Worm (Caenorhabditis elegans) whole organism, L4 larva: ENCODE results near the gene T03F7.7.

Experiments
- T26A8.4 ChIP-seq: fragments of 200-800 bp; sonication (Bioruptor generic); IDR thresholded peaks from 2 replicates; pipeline ENCODE4 v1.3.6; 2022; ENCODE audit warnings: missing genetic modification characterization, missing compliant biosample characterization
- ama-1 ChIP-seq: fragments of 150-350 bp; optimal IDR thresholded peaks from 2 replicates; lab custom pipeline; 2014; ENCODE audit warnings: inconsistent platforms, mixed read lengths
- daf-16 ChIP-seq, 3 experiments: sonication (generic microtip); optimal IDR thresholded peaks; 2 replicates each; lab custom pipeline; 2016 to 2017; ENCODE audit warnings: missing genetic modification characterization in 3 of 3, missing genetic modification reagents in 3 of 3, mild to moderate bottlenecking in 2 of 3, missing compliant biosample characterization in 2 of 3, missing biosample characterization in 1 of 3, moderate library complexity in 1 of 3
- daf-8 ChIP-seq: fragments of 200-800 bp; sonication (Bioruptor generic); IDR thresholded peaks from 2 replicates; pipeline ENCODE4 v1.3.6; 2022; ENCODE audit warnings: missing genetic modification characterization, missing compliant biosample characterization
- fkh-10 ChIP-seq: fragments of 150-350 bp; optimal IDR thresholded peaks from 2 replicates; lab custom pipeline; 2014; ENCODE audit warnings: missing biosample characterization, missing genetic modification reagents, missing genetic modification characterization
- mdl-1 ChIP-seq, 2 experiments: fragments of 150-350 bp in 1 of 2; sonication (generic microtip) in 1 of 2; optimal IDR thresholded peaks; 2 replicates each; lab custom pipeline; 2014 to 2017; ENCODE audit warnings: missing biosample characterization in 2 of 2, missing genetic modification characterization in 2 of 2
- skn-1 ChIP-seq: fragments of 150-350 bp; optimal IDR thresholded peaks from 2 replicates; lab custom pipeline; 2014; ENCODE audit warnings: missing biosample characterization, missing genetic modification characterization
- tag-97 ChIP-seq: fragments of 200-800 bp; sonication (Bioruptor generic); IDR thresholded peaks from 2 replicates; pipeline ENCODE4 v1.3.6; 2022; ENCODE audit warnings: missing genetic modification characterization, missing compliant biosample characterization
- zag-1 ChIP-seq: fragments of 150-350 bp; optimal IDR thresholded peaks from 2 replicates; lab custom pipeline; 2014; ENCODE audit warnings: missing biosample characterization, missing genetic modification characterization
- ztf-7 ChIP-seq: fragments of 150-350 bp; optimal IDR thresholded peaks from 2 replicates; lab custom pipeline; 2014; ENCODE audit warnings: missing biosample characterization, missing genetic modification characterization

DNA sequence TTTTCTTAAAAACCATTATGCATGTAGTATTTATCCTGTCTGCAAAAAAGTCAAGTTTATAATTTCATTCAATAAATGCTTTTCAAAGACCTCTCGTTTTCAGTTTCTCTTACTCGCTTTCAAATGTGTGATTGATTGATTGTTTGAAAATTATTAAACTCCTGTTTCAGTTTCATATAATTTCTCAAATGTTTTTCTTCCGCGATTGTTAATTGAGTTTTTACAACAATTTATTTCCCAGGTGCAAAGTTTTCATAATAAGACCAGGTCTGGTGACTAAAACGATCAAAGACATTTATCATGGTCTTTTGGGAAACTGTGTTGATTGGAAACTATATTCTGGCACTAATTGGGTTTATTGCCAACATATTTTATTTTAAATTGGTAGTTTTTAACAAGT, 16.8 kb upstream of the T03F7.7 start, which contains the start of gene T03F7.6:
- TF ChIP-seq T26A8.4 (GFP tag; lab: Robert Waterston, UW) (no peak), skn-1 (tag; lab: Kevin White, UChicago) (no peak), tag-97 (GFP tag; lab: Robert Waterston, UW) (no peak), daf-16 (GFP tag; optimal IDR thresholded peaks at IDR 0.05; lab: Kevin White, UChicago) (no peak), daf-16 (tag; optimal IDR thresholded peaks at IDR 0.05; lab: Kevin White, UChicago) (no peak), fkh-10 (no peak), zag-1 (tag; lab: Kevin White, UChicago) (no peak), ztf-7 (tag; lab: Kevin White, UChicago) (no peak), ama-1 (lab: Kevin White, UChicago) (no peak), mdl-1 (tag; optimal IDR thresholded peaks at IDR 0.05; lab: Kevin White, UChicago) (no peak), daf-8 (GFP tag; lab: Robert Waterston, UW) (no peak)
